Worm (Caenorhabditis elegans) whole organism, L4/young adult: Measurements from ENCODE around the gene srsx-25.

Source experiments
- W03F9.2 ChIP-seq: fragments of 150-350 bp; optimal IDR thresholded peaks from 2 replicates; lab custom pipeline; 2014; ENCODE audit warnings: missing biosample characterization, missing genetic modification characterization
- dao-5 ChIP-seq: sonication (generic microtip); optimal IDR thresholded peaks from 2 replicates; lab custom pipeline; 2016; ENCODE audit warnings: missing genotype, missing genetic modification characterization, moderate library complexity, missing compliant biosample characterization
- him-1 ChIP-seq: sonication (generic microtip); optimal IDR thresholded peaks from 2 replicates; lab custom pipeline; 2016; ENCODE audit warnings: missing genotype, missing genetic modification reagents, missing genetic modification characterization, missing compliant biosample characterization

srsx-25 gene

ce11 chrIV:13412845-13413383 lies 47.9 kb downstream of the srsx-25 start, which contains the start of gene gcl-1:
TSS of gene gcl-1 (minus strand) at chrIV:13412895.
- no peak for TF ChIP-seq him-1 (tag; lab: Kevin White, UChicago)
- TF ChIP-seq W03F9.2 (tag; lab: Kevin White, UChicago), result no peak
- TF ChIP-seq dao-5, result no peak

ce11 chrIV:13415739-13416271 lies 50.8 kb downstream of the srsx-25 start, which contains the start of the genes pik-1 and aptf-2:
TSS of gene pik-1 (plus strand) at chrIV:13416041.
TSS of gene aptf-2 (minus strand) at chrIV:13416051.
- no peak for TF ChIP-seq dao-5
- TF ChIP-seq him-1 (tag; lab: Kevin White, UChicago), result no peak
- TF ChIP-seq W03F9.2 (tag; lab: Kevin White, UChicago), result no peak
